Fruit fly (Drosophila melanogaster): ENCODE data around the gene bcn92.

Gene bcn92

dm6 chrX:2107782-2108409 is 41.6 kb downstream of the bcn92 start:
- TF ChIP-seq CG16779 (tag; optimal IDR thresholded peaks at IDR 0.05) = peak; percentile 23
- TF ChIP-seq CG7368 (GFP tag; optimal IDR thresholded peaks at IDR 0.05) = no peak
- TF ChIP-seq Ets21C (GFP tag; optimal IDR thresholded peaks at IDR 0.05) = no peak
- TF ChIP-seq fd59A (GFP tag; optimal IDR thresholded peaks at IDR 0.05) = no peak
- TF ChIP-seq svp (GFP tag) = peak; percentile 9
- TF ChIP-seq Eip78C (GFP tag) = peak; percentile 79
- no peak for TF ChIP-seq CG8319 (GFP tag; optimal IDR thresholded peaks at IDR 0.05)
- peak; percentile 90 for TF ChIP-seq CG15336 (GFP tag; IDR thresholded peaks at IDR 0.05)
- peak; percentile 36 for TF ChIP-seq acj6 (GFP tag; optimal IDR thresholded peaks at IDR 0.05)
- TF ChIP-seq Sox14 (GFP tag; optimal IDR thresholded peaks at IDR 0.05) = peak; percentile 23
- TF ChIP-seq CG8119 (GFP tag; IDR thresholded peaks at IDR 0.05) = peak; percentile 84
- no peak for TF ChIP-seq ss (GFP tag; optimal IDR thresholded peaks at IDR 0.05)
- peak; percentile 67 for TF ChIP-seq net (GFP tag; optimal IDR thresholded peaks at IDR 0.05)
- no peak for TF ChIP-seq Blimp-1 (GFP tag; optimal IDR thresholded peaks at IDR 0.05)
- no peak for TF ChIP-seq cyc (GFP tag; optimal IDR thresholded peaks at IDR 0.05)
- peak; percentile 90 for TF ChIP-seq eg (GFP tag; IDR thresholded peaks at IDR 0.05)
- peak; percentile 23 for TF ChIP-seq CG31627 (GFP tag; optimal IDR thresholded peaks at IDR 0.05)
- TF ChIP-seq fd85E (GFP tag; optimal IDR thresholded peaks at IDR 0.05) = no peak
- TF ChIP-seq fkh (GFP tag; optimal IDR thresholded peaks at IDR 0.05) = no peak
- TF ChIP-seq CG6854 (GFP tag; optimal IDR thresholded peaks at IDR 0.05) = no peak
- peak; percentile 69 for TF ChIP-seq Gug (GFP tag; IDR thresholded peaks at IDR 0.05)
- no peak for TF ChIP-seq CG1621 (tag; optimal IDR thresholded peaks at IDR 0.05)
- TF ChIP-seq Lpt (GFP tag; optimal IDR thresholded peaks at IDR 0.05) = peak; percentile 78
- TF ChIP-seq Sox102F (GFP tag; optimal IDR thresholded peaks at IDR 0.05) = no peak
- peak; percentile 10 for TF ChIP-seq lz (GFP tag; optimal IDR thresholded peaks at IDR 0.05)
- peak; percentile 24 for TF ChIP-seq CG3919 (GFP tag; optimal IDR thresholded peaks at IDR 0.05)
- no peak for TF ChIP-seq Ets96B (tag; optimal IDR thresholded peaks at IDR 0.05)
- no peak for TF ChIP-seq CG3032 (tag; optimal IDR thresholded peaks at IDR 0.05)
- peak; percentile 70 for TF ChIP-seq CG4318 (GFP tag; optimal IDR thresholded peaks at IDR 0.05)
- TF ChIP-seq CG6808 (GFP tag; optimal IDR thresholded peaks at IDR 0.05) = no peak
- TF ChIP-seq CG6276 (GFP tag; optimal IDR thresholded peaks at IDR 0.05) = peak; percentile 83
- TF ChIP-seq Eip93F (GFP tag; optimal IDR thresholded peaks at IDR 0.05) = no peak
- peak; percentile 12 for TF ChIP-seq esn (GFP tag; optimal IDR thresholded peaks at IDR 0.05)
- TF ChIP-seq CG34406 (GFP tag; optimal IDR thresholded peaks at IDR 0.05) = no peak
- TF ChIP-seq CG11294 (GFP tag; IDR thresholded peaks at IDR 0.05) = peak; percentile 86
- TF ChIP-seq CG32006 (GFP tag; optimal IDR thresholded peaks at IDR 0.05) = peak; percentile 84
- no peak for TF ChIP-seq spab (GFP tag; optimal IDR thresholded peaks at IDR 0.05)
- TF ChIP-seq CG11762 (GFP tag; optimal IDR thresholded peaks at IDR 0.05; ENCODE audit: insufficient read depth) = no peak
- no peak for TF ChIP-seq topi (GFP tag; optimal IDR thresholded peaks at IDR 0.05)
- TF ChIP-seq OdsH (GFP tag; optimal IDR thresholded peaks at IDR 0.05) = peak; percentile 63
- no peak for TF ChIP-seq CG8632 (GFP tag; optimal IDR thresholded peaks at IDR 0.05)
- TF ChIP-seq Hr38 (GFP tag; optimal IDR thresholded peaks at IDR 0.05) = no peak
- TF ChIP-seq pdm3 (GFP tag; optimal IDR thresholded peaks at IDR 0.05) = peak; percentile 68
- TF ChIP-seq CG9139 (GFP tag; optimal IDR thresholded peaks at IDR 0.05) = no peak
- TF ChIP-seq CG10669 (GFP tag; optimal IDR thresholded peaks at IDR 0.05) = no peak
- TF ChIP-seq CG6163 (GFP tag; IDR thresholded peaks at IDR 0.05) = peak; percentile 84
- TF ChIP-seq Sox15 (GFP tag; optimal IDR thresholded peaks at IDR 0.05) = no peak
- TF ChIP-seq dsx (GFP tag; optimal IDR thresholded peaks at IDR 0.05; ENCODE audit: poor library complexity, severe bottlenecking) = no peak
- TF ChIP-seq Smox (GFP tag; optimal IDR thresholded peaks at IDR 0.05) = no peak
- TF ChIP-seq CG10631 (GFP tag; optimal IDR thresholded peaks at IDR 0.05) = peak; percentile 10
- TF ChIP-seq Met (GFP tag; optimal IDR thresholded peaks at IDR 0.05) = peak; percentile 9
- TF ChIP-seq achi (GFP tag; optimal IDR thresholded peaks at IDR 0.05) = peak; percentile 49

Data from whole organism, prepupa.